Worm (Caenorhabditis elegans) whole organism, midembryonic: ENCODE data around the gene ttr-26.

ENCODE experiments used
- T22C8.4 ChIP-seq: fragments of 200-800 bp; sonication (Bioruptor generic); IDR thresholded peaks from 2 replicates; pipeline ENCODE4 v1.3.6; 2022; ENCODE audit warnings: missing genetic modification characterization, missing compliant biosample characterization
- cog-1 ChIP-seq: sonication (generic microtip); optimal IDR thresholded peaks from 2 replicates; lab custom pipeline; 2016; ENCODE audit warnings: missing genetic modification characterization, missing compliant biosample characterization
- flt-1 ChIP-seq: fragments of 200-800 bp; sonication (Bioruptor generic); IDR thresholded peaks from 2 replicates; pipeline ENCODE4 v1.3.6; 2022; ENCODE audit warnings: missing genetic modification characterization, missing compliant biosample characterization
- klf-2 ChIP-seq: fragments of 200-800 bp; sonication (Bioruptor generic); conservative IDR thresholded peaks from 2 replicates; pipeline ENCODE4 v1.3.6; 2022; ENCODE audit warnings: missing genetic modification reagents, missing genetic modification characterization, missing compliant biosample characterization
- med-1 ChIP-seq: sonication (generic microtip); optimal IDR thresholded peaks from 2 replicates; lab custom pipeline; 2017; ENCODE audit warnings: missing genetic modification characterization, mild to moderate bottlenecking, missing compliant biosample characterization, antibody characterized with exemption, missing genetic modification reagents; ENCODE audit not compliant: insufficient read depth
- ref-1 ChIP-seq: fragments of 200-800 bp; sonication (Bioruptor generic); conservative IDR thresholded peaks from 2 replicates; pipeline ENCODE4 v1.3.6; 2022; ENCODE audit warnings: missing genetic modification reagents, missing genetic modification characterization, missing compliant biosample characterization
- tab-1 ChIP-seq: fragments of 200-800 bp; sonication (Bioruptor generic); IDR thresholded peaks from 2 replicates; pipeline ENCODE4 v1.3.6; 2022; ENCODE audit warnings: missing genetic modification characterization, missing compliant biosample characterization
- ztf-23 ChIP-seq: fragments of 200-800 bp; sonication (Bioruptor generic); IDR thresholded peaks from 2 replicates; pipeline ENCODE4 v1.3.6; 2022; ENCODE audit warnings: missing genetic modification reagents, missing genetic modification characterization, missing compliant biosample characterization
- ztf-29 ChIP-seq: fragments of 200-800 bp; sonication (Bioruptor generic); IDR thresholded peaks from 2 replicates; pipeline ENCODE4 v1.3.6; 2022; ENCODE audit warnings: missing genetic modification reagents, missing genetic modification characterization, missing compliant biosample characterization

DNA sequence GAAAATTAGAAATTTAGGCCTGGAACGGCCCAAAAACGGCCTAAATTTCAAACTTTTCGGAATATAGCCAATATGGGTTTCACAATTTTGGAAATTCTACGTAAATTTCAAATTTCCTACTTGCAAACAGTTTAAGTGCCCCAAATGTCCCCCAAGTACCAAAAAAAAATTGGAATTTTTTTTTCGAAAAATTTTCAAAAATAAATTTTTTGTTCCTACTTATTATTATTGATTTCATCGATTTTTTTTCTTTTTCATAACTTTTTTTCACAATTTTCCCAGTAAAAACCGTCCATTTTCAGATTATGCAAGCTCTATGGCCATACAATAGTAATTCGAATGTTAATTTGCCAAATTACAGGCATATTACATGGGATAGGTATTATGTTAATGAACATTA lies 11.4 kb upstream of the ttr-26 start, which contains the start of gene Y51A2D.21:
- TF ChIP-seq ztf-23 (GFP tag; lab: Robert Waterston, UW): no peak
- no peak for TF ChIP-seq T22C8.4 (GFP tag; lab: Robert Waterston, UW)
- TF ChIP-seq ref-1: no peak
- TF ChIP-seq tab-1: no peak
- no peak for TF ChIP-seq flt-1 (GFP tag; lab: Robert Waterston, UW)
- no peak for TF ChIP-seq med-1 (GFP tag; lab: Kevin White, UChicago)
- no peak for TF ChIP-seq cog-1 (tag; lab: Kevin White, UChicago)
- TF ChIP-seq ztf-29: no peak
- TF ChIP-seq klf-2 (GFP tag; lab: Robert Waterston, UW): no peak
